Worm (Caenorhabditis elegans) whole organism, early embryonic: ENCODE data around the gene cyp-33D1.

Experiments used
- ama-1 ChIP-seq: fragments of 150-350 bp; optimal IDR thresholded peaks from 2 replicates; lab custom pipeline; 2014
- flt-1 ChIP-seq: fragments of 200-800 bp; sonication (Bioruptor generic); IDR thresholded peaks from 2 replicates; pipeline ENCODE4 v1.3.6; 2022; ENCODE audit warnings: missing genetic modification characterization, missing compliant biosample characterization
- pes-1 ChIP-seq: fragments of 200-800 bp; sonication (Bioruptor generic); IDR thresholded peaks from 2 replicates; pipeline ENCODE4 v1.3.6; 2022; ENCODE audit warnings: missing genetic modification reagents, missing genetic modification characterization, missing compliant biosample characterization
- scrt-1 ChIP-seq: fragments of 200-800 bp; sonication (Bioruptor generic); IDR thresholded peaks from 2 replicates; pipeline ENCODE4 v1.3.6; 2022; ENCODE audit warnings: missing genetic modification characterization, missing compliant biosample characterization
- tbx-37 ChIP-seq: fragments of 200-800 bp; sonication (Bioruptor generic); conservative IDR thresholded peaks from 2 replicates; pipeline ENCODE4 v1.3.6; 2022; ENCODE audit warnings: missing genetic modification reagents, missing genetic modification characterization, missing compliant biosample characterization

DNA sequence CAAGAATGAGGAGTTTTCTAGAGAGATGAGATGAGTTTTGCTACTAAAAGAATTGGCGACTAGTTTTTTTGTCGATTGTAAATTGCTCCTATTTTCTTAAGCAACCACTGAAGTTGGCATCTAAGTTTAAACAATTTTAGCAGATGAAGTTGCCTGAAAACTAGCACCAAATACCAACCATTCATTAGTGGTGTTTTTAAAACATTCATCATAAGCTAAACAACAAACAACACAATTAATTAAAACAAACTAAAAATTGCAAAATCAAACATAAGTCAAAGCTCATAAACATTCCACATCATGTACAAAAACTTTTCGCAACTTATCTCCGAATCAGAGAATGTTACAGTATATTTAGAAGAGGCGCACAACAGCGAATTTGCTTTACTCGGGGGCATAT is 6.5 kb upstream of the cyp-33D1 start, which contains the start of gene srz-13:
- no peak for TF ChIP-seq ama-1 (lab: Kevin White, UChicago)
- TF ChIP-seq tbx-37 = no peak
- no peak for TF ChIP-seq pes-1 (GFP tag; lab: Robert Waterston, UW)
- no peak for TF ChIP-seq scrt-1 (GFP tag; lab: Robert Waterston, UW)
- no peak for TF ChIP-seq flt-1
